Worm (Caenorhabditis elegans) whole organism, L1 larva: ENCODE measurements around the gene F25D1.8.

Source experiments
- ama-1 ChIP-seq: fragments of 150-350 bp; optimal IDR thresholded peaks from 2 replicates; lab custom pipeline; 2014
- dpl-1 ChIP-seq, 3 experiments: fragments of 150-350 bp in 2 of 3; sonication (generic microtip) in 1 of 3; optimal IDR thresholded peaks; 2 replicates each; lab custom pipeline; 2014 to 2017; ENCODE audit warnings: missing biosample characterization in 3 of 3, missing genetic modification characterization in 3 of 3, missing genetic modification reagents in 3 of 3
- lin-13 ChIP-seq: fragments of 150-350 bp; optimal IDR thresholded peaks from 2 replicates; lab custom pipeline; 2014; ENCODE audit warnings: missing biosample characterization, missing genetic modification reagents, missing genetic modification characterization
- lsy-2 ChIP-seq, 2 experiments: fragments of 150-350 bp; optimal IDR thresholded peaks; 2 replicates each; lab custom pipeline; 2014; ENCODE audit warnings: missing biosample characterization in 2 of 2, missing genetic modification characterization in 2 of 2
- mdl-1 ChIP-seq, 2 experiments: fragments of 150-350 bp; optimal IDR thresholded peaks; 2 replicates each; lab custom pipeline; 2014 to 2017; ENCODE audit warnings: missing biosample characterization in 2 of 2, missing genetic modification characterization in 2 of 2, inconsistent platforms in 1 of 2
- mep-1 ChIP-seq: fragments of 150-350 bp; optimal IDR thresholded peaks from 2 replicates; lab custom pipeline; 2014; ENCODE audit warnings: missing biosample characterization, missing genetic modification characterization
- nhr-20 ChIP-seq: sonication (generic microtip); optimal IDR thresholded peaks from 2 replicates; lab custom pipeline; 2016; ENCODE audit warnings: mild to moderate bottlenecking, missing genetic modification characterization, missing compliant biosample characterization
- nhr-85 ChIP-seq: sonication (generic microtip); peaks from one replicate; lab custom pipeline; 2016; ENCODE audit warnings: missing genetic modification characterization, inconsistent platforms, missing compliant biosample characterization
- skn-1 ChIP-seq: fragments of 150-350 bp; optimal IDR thresholded peaks from 2 replicates; lab custom pipeline; 2014; ENCODE audit warnings: missing biosample characterization, missing genetic modification characterization
- snpc-4 ChIP-seq: fragments of 150-350 bp; optimal IDR thresholded peaks from 2 replicates; lab custom pipeline; 2014; ENCODE audit warnings: missing biosample characterization, missing genetic modification characterization
- sptf-1 ChIP-seq: fragments of 150-350 bp; optimal IDR thresholded peaks from 2 replicates; lab custom pipeline; 2014; ENCODE audit warnings: missing biosample characterization, missing genetic modification characterization
- xbp-1 ChIP-seq: sonication (generic microtip); optimal IDR thresholded peaks from 2 replicates; lab custom pipeline; 2016; ENCODE audit warnings: missing genetic modification characterization, missing compliant biosample characterization
- zag-1 ChIP-seq: fragments of 150-350 bp; optimal IDR thresholded peaks from 2 replicates; lab custom pipeline; 2014; ENCODE audit warnings: missing biosample characterization, missing genetic modification characterization
- ztf-11 ChIP-seq, 2 experiments: sonication (generic microtip); optimal IDR thresholded peaks; 2 replicates each; lab custom pipeline; 2016 to 2017; ENCODE audit warnings: missing genetic modification characterization in 2 of 2, missing biosample characterization in 1 of 2, missing compliant biosample characterization in 1 of 2

DNA sequence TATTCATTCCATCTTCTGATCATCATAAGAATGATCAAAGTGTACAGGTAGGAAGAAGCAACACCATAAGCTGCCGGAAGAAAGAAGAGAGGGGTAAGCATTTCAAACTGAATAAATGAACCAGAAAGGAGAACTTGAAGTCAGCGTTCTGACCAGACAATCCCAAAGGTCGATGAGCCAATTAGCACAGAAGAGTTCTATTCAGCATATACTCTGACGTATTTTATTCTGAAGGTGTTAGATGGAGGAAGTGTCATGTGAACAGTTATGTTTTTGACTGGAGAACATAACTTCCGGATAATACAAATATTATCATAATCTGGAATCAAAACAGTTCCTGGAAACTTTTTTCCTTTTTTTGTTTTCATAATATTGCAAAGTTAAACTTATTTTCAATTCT is 49.5 kb downstream of the F25D1.8 start, which contains the start of gene srg-32:
- TF ChIP-seq ama-1 (lab: Kevin White, UChicago) (no peak), mdl-1 (tag; optimal IDR thresholded peaks at IDR 0.05; lab: Kevin White, UChicago) (no peak), snpc-4 (tag; lab: Kevin White, UChicago) (no peak), zag-1 (tag; lab: Kevin White, UChicago) (no peak), sptf-1 (no peak), nhr-20 (tag; lab: Kevin White, UChicago) (no peak), xbp-1 (no peak), lsy-2 (tag; optimal IDR thresholded peaks at IDR 0.05; lab: Kevin White, UChicago) (no peak), nhr-85 (tag; lab: Kevin White, UChicago) (no peak), dpl-1 (GFP tag; optimal IDR thresholded peaks at IDR 0.05; lab: Kevin White, UChicago) (no peak), mep-1 (no peak), skn-1 (tag; lab: Kevin White, UChicago) (no peak), lin-13 (GFP tag; lab: Kevin White, UChicago) (no peak), ztf-11 (tag; optimal IDR thresholded peaks at IDR 0.05; lab: Kevin White, UChicago) (no peak)
